Fruit fly (Drosophila melanogaster) whole organism, pupa: ENCODE results near the gene Pus1.
A peak's percentile ranks its signal among the peaks of the same experiment; 100 is the strongest.

Source experiments
- CG12605 ChIP-seq: fragments of 200-800 bp; sonication (Bioruptor generic); IDR thresholded peaks from 2 replicates; pipeline ENCODE4 v1.3.6; 2022; ENCODE audit warnings: missing biosample characterization, missing genetic modification characterization
- CG8159 ChIP-seq: fragments of 200-800 bp; sonication (Bioruptor generic); optimal IDR thresholded peaks from 3 replicates; lab custom pipeline; 2018; ENCODE audit warnings: missing biosample characterization, mild to moderate bottlenecking, missing genetic modification characterization, moderate library complexity
- D1 ChIP-seq: fragments of 200-800 bp; sonication (Bioruptor generic); optimal IDR thresholded peaks from 2 replicates; lab custom pipeline; 2018; ENCODE audit warnings: missing biosample characterization, mild to moderate bottlenecking, missing genetic modification characterization, moderate library complexity
- EcR ChIP-seq: fragments of 200-800 bp; sonication (Bioruptor generic); optimal IDR thresholded peaks from 3 replicates; lab custom pipeline; 2019; ENCODE audit warnings: missing biosample characterization, missing genetic modification characterization, mild to moderate bottlenecking, moderate library complexity, missing genetic modification reagents
- Ets98B ChIP-seq: fragments of 200-800 bp; sonication (Bioruptor generic); IDR thresholded peaks from 2 replicates; pipeline ENCODE4 v1.3.6; 2022; ENCODE audit warnings: missing biosample characterization, missing genetic modification characterization

dm6 chr3R:20565546-20565948 is 26.9 kb downstream of the Pus1 start:
- TF ChIP-seq CG12605 (GFP tag; lab: Robert Waterston, UW) (no peak), D1 (tag; lab: Kevin White, UChicago) (no peak), CG8159 (tag; lab: Kevin White, UChicago) (no peak), Ets98B (peak; percentile 54; the same call in 1 of the 2 replicates), EcR (GFP tag; lab: Kevin White, UChicago) (peak; percentile 54)
